Fruit fly (Drosophila melanogaster) whole organism, adult: Measurements from ENCODE around the gene CG43993.

Experiments used
- CG11617 ChIP-seq: fragments of 200-800 bp; sonication (Bioruptor generic); optimal IDR thresholded peaks from 2 replicates; lab custom pipeline; 2017; ENCODE audit warnings: mild to moderate bottlenecking, missing biosample characterization, missing genetic modification reagents, missing genetic modification characterization
- CG12768 ChIP-seq: fragments of 200-800 bp; sonication (Bioruptor generic); optimal IDR thresholded peaks from 2 replicates; lab custom pipeline; 2017; ENCODE audit warnings: missing biosample characterization, missing genetic modification characterization, mild to moderate bottlenecking, moderate library complexity, missing genetic modification reagents
- CG14711 ChIP-seq: fragments of 200-800 bp; sonication (Bioruptor generic); optimal IDR thresholded peaks from 2 replicates; lab custom pipeline; 2018; ENCODE audit warnings: missing biosample characterization, mild to moderate bottlenecking, missing genetic modification characterization, moderate library complexity
- CG1620 ChIP-seq: fragments of 200-800 bp; sonication (Bioruptor generic); optimal IDR thresholded peaks from 2 replicates; lab custom pipeline; 2016; ENCODE audit warnings: missing biosample characterization, missing genetic modification characterization
- CG33017 ChIP-seq: fragments of 200-800 bp; sonication (Bioruptor generic); optimal IDR thresholded peaks from 2 replicates; lab custom pipeline; 2018; ENCODE audit warnings: missing biosample characterization, mild to moderate bottlenecking, missing genetic modification characterization, moderate library complexity
- CG5204 ChIP-seq: fragments of 200-800 bp; sonication (Bioruptor generic); optimal IDR thresholded peaks from 2 replicates; lab custom pipeline; 2016; ENCODE audit warnings: missing biosample characterization, missing genetic modification characterization
- CG7045 ChIP-seq: fragments of 200-800 bp; sonication (Bioruptor generic); optimal IDR thresholded peaks from 2 replicates; lab custom pipeline; 2017; ENCODE audit warnings: missing biosample characterization, mild to moderate bottlenecking, missing genetic modification characterization
- CG7101 ChIP-seq: fragments of 200-800 bp; sonication (Bioruptor generic); optimal IDR thresholded peaks from 2 replicates; lab custom pipeline; 2018; ENCODE audit warnings: missing biosample characterization, mild to moderate bottlenecking, missing genetic modification characterization, moderate library complexity
- Clk ChIP-seq: fragments of 200-800 bp; sonication (Bioruptor generic); optimal IDR thresholded peaks from 2 replicates; lab custom pipeline; 2017; ENCODE audit warnings: missing biosample characterization, missing genetic modification characterization
- Crg-1 ChIP-seq: fragments of 200-800 bp; sonication (Bioruptor generic); optimal IDR thresholded peaks from 2 replicates; lab custom pipeline; 2016; ENCODE audit warnings: missing biosample characterization, missing genetic modification characterization
- Hr96 ChIP-seq: fragments of 200-800 bp; sonication (Bioruptor generic); optimal IDR thresholded peaks from 2 replicates; lab custom pipeline; 2016; ENCODE audit warnings: missing biosample characterization, missing genetic modification characterization
- Mnt ChIP-seq: fragments of 200-800 bp; sonication (Bioruptor generic); optimal IDR thresholded peaks from 2 replicates; lab custom pipeline; 2016; ENCODE audit warnings: missing biosample characterization, mild to moderate bottlenecking, missing genetic modification characterization
- bab1 ChIP-seq: fragments of 200-800 bp; sonication (Bioruptor generic); optimal IDR thresholded peaks from 3 replicates; lab custom pipeline; 2019; ENCODE audit warnings: missing biosample characterization, mild to moderate bottlenecking, missing genetic modification characterization, moderate library complexity
- cic ChIP-seq: fragments of 200-800 bp; sonication (Bioruptor generic); optimal IDR thresholded peaks from 2 replicates; lab custom pipeline; 2017; ENCODE audit warnings: missing biosample characterization, mild to moderate bottlenecking, missing genetic modification characterization, moderate library complexity
- cnc ChIP-seq, 2 experiments: fragments of >200 bp; optimal IDR thresholded peaks; 2 replicates each; lab custom pipeline; 2017
- kay ChIP-seq: fragments of 200-800 bp; sonication (Bioruptor generic); peaks from one replicate; lab custom pipeline; 2016; ENCODE audit warnings: missing biosample characterization, missing genetic modification characterization, borderline replicate concordance
- ovo ChIP-seq: fragments of 200-800 bp; sonication (Bioruptor generic); optimal IDR thresholded peaks from 2 replicates; lab custom pipeline; 2016; ENCODE audit warnings: missing biosample characterization, missing genetic modification characterization
- pad ChIP-seq: fragments of 200-800 bp; sonication (Bioruptor generic); optimal IDR thresholded peaks from 3 replicates; lab custom pipeline; 2017; ENCODE audit warnings: missing biosample characterization, missing genetic modification characterization, mild to moderate bottlenecking, moderate library complexity, missing genetic modification reagents
- tj ChIP-seq: fragments of 200-800 bp; sonication (Bioruptor generic); optimal IDR thresholded peaks from 3 replicates; lab custom pipeline; 2017; ENCODE audit warnings: missing biosample characterization, mild to moderate bottlenecking, missing genetic modification characterization, moderate library complexity

The CG43993 gene

DNA sequence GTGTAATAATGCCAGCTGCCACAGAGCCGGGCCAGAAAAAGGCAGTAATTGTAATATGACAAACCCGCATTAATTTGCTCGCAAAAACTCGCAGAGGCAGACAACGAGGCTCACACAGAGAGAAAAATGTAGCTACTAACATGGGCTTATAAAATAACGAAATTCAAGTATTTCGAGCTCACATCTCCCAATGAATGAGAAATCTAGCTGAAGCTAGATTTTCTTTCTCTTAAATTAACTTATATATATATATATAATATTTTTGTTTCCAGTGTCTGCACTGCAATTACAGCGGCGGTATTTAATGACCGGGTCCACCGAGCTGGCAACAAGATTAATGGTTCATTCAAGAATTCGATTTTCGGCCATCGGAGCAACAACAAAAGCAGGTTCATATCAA lies 16.2 kb upstream of the CG43993 start:
- TF ChIP-seq CG11617 (no peak), Clk (no peak)

DNA sequence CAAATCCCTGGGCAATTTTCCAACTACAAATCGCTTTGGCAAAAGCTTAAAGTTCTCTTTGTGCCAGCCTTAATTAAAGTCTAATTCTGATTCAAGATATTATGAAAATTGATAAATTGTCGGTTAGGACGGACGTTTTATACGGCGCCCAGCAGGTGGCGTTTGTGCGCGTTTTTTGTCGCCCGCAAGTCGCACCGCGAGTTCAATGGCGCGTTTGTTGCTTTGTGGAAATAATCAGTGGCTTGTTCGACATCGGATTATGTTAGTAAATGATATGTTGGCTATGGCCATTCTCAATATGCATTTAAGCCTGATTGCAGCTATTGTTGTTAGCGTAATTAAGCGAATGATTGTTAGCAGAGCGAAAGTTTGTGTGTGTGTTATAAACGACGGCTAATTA lies 10.5 kb upstream of the CG43993 start:
- no peak for TF ChIP-seq pad (GFP tag; lab: Kevin White, UChicago)
- TF ChIP-seq kay (GFP tag; lab: Kevin White, UChicago) = peak; percentile 59

DNA sequence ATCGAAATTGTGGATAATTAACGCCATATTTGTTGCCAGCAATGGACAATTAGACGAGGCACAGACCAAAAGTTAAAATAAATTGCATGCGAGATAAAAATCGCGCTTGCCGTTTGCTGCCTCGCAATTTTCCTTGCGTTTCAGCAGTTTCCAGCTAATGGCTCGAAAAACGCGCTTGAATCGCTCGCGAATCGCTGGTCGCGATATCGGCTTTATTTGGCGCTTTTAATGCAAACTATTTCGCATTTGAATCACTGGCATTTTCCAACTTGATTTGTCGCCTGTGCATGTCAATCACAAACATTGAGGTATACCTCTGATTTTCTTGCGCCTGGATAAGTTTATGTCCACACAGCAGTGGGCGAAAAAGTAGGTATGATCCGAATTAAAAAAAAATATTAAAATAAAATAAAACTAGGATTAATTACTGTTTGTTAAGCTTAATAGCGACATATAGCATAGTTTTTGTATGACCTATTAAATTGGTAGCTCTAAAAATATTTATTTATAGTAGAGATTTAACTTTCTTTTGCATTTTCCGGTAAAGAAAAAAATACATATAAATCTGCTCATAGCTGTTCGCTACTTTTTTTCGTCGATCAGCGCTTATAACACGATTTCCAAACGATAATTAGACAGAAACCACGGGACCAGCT lies 9.1 kb upstream of the CG43993 start:
- TF ChIP-seq bab1 (no peak), CG12768 (GFP tag; lab: Kevin White, UChicago) (no peak)

DNA sequence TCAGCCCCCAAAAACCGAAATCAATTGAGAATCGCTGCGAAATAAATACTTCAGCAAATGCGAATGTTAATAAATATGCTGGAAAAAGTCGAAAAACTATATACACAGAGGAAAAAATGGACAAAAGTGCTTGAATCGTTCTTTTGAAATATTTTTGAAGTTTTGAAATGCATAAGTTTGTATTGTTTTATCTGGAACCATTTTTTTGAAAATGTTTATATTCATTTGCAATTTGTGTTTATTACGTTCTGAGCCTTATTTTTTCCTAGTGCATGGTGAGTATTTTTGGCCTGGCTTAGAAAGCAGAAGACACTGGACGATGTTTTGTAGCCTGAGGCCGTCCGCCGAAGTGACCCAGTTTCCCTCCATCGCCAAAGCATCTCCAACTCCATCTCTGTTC lies 7.4 kb upstream of the CG43993 start:
- TF ChIP-seq bab1 = no peak
- TF ChIP-seq CG14711 (tag; lab: Kevin White, UChicago) = no peak
- no peak for TF ChIP-seq CG1620
- no peak for TF ChIP-seq CG33017 (tag; lab: Kevin White, UChicago)
- TF ChIP-seq kay (GFP tag; lab: Kevin White, UChicago) = no peak
- no peak for TF ChIP-seq CG7045
- no peak for TF ChIP-seq Mnt (GFP tag; lab: Kevin White, UChicago)
- TF ChIP-seq CG12768 (GFP tag; lab: Kevin White, UChicago) = no peak
- TF ChIP-seq Crg-1 (GFP tag; lab: Kevin White, UChicago) = no peak
- no peak for TF ChIP-seq pad (GFP tag; lab: Kevin White, UChicago)
- TF ChIP-seq Hr96 = no peak
- TF ChIP-seq ovo (GFP tag; lab: Kevin White, UChicago) = no peak
- TF ChIP-seq CG5204 = no peak
- no peak for TF ChIP-seq CG11617
- no peak for TF ChIP-seq CG7101
- TF ChIP-seq tj (GFP tag; lab: Kevin White, UChicago) = no peak

DNA sequence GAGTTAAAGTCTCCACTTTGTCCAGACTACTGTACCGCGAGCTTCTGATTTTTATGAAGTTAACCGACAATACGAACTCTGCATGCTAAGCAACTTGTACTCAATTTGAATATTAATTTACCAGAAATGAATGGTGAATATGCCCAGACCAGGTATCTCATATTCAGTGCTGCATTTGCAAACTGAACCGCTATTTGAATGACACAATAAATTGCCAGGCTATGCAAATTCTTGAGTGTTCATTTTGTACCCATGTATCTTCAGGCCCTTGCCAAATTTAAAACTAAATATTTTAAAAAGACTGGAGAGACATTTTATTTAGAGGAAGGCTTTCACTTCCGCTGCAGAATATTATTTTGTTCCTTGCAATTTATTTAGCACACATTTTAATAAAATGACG lies 4.4 kb upstream of the CG43993 start:
- TF ChIP-seq pad (GFP tag; lab: Kevin White, UChicago) (no peak), tj (GFP tag; lab: Kevin White, UChicago) (peak; percentile 92)

DNA sequence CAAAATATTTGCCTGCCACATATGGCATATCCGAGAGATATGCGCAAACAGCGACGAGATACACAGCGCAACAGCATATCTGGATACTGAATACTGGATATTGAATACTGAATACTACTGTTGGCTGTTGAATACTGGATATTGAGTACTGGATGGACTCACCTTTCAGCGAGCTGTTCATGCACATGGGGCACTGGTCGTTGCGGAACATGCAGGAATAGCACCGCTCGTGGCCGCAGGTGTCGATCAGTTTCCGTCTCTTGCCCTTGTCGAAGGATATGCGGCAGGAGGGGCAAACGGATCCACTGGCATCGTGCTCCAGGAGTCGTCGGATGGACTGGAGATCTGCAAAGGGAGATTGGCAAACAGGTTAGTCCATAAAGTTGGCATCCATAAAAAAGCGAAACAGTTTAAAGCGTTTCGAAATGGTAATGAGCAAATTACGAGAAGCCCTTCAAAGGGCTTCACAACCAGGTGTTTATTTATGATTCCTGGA lies 3.8 kb upstream of the CG43993 start:
- TF ChIP-seq kay (GFP tag; lab: Kevin White, UChicago) (peak; percentile 18), tj (GFP tag; lab: Kevin White, UChicago) (no peak)

DNA sequence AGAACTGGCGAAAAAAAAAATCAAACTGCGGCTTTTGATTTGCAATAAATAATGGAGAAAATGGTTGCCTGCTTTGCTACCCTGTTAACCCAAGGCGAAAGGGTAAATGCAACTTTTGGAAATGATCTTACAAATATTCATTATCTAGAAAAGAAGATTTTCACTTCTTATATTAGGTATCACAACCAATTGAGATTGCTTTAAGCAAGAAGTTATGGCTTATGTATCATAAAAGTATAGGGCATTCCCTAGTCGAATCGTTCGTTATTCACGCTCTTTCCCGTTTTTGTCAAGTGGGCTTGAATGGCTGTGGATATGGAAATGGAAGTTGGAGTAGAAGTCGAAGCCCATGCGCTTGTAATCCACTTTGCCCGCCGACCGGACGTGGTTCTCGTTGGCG lies 1.8 kb upstream of the CG43993 start:
- TF ChIP-seq CG1620 = no peak
- peak; percentile 20 for TF ChIP-seq bab1

DNA sequence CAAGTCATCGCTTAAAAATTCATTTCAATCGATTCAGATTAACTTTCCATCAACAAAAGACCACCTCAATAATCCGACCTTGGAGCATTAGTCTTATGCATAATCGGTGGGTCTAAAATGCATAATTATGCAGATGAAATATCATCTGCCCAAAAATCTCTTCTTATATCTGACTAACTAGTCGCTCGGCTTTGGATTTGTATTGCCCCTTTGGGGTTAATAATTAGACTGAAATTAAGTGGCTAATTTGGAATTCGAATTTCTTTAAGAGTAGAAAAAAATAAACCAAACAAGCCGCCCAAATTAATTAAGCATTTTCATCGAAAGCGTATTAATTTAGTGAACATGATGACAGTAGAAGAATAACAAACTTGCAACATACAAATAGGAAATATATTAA lies 4.3 kb downstream of the CG43993 start:
- TF ChIP-seq CG12768 (GFP tag; lab: Kevin White, UChicago) (no peak), CG5204 (no peak), CG11617 (no peak), ovo (GFP tag; lab: Kevin White, UChicago) (no peak), cnc (optimal IDR thresholded peaks at IDR 0.05; lab: Kevin White, UChicago) (no peak), cic (GFP tag; lab: Kevin White, UChicago) (no peak), bab1 (no peak), tj (GFP tag; lab: Kevin White, UChicago) (no peak), Clk (no peak), pad (GFP tag; lab: Kevin White, UChicago) (no peak), Crg-1 (GFP tag; lab: Kevin White, UChicago) (no peak)

DNA sequence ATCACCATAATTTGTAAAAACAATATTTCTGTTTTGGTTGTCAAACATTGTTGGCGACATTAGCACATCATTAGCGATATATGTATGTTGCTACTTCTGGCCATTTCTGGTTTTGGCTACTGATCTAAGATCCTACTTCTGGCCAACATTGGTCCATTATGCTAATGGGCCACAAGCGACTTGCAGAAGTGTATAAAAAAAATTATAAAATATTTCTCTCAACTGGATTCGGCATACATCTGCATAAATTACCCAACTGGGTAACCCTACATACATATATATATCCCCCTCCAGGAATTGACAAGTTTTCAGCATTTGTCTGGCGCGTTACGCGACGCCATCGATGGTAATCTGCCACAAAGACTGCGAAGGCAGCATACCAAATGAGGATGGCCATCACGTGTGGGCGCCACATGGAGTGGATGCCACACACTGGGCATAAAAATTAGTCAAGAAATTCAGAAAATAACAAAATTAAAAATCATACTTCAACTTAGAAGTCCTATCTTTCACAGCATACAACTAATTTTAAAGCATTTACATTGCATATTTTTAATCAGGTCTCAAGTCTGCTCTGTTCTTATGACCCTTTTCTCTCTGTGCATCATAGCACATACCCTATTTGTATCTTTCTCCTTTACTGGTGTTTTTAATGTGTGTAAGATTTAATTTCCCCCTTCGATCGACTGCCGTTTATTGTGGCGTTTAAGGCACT lies 5.2 kb downstream of the CG43993 start:
- TF ChIP-seq CG1620 (no peak), ovo (GFP tag; lab: Kevin White, UChicago) (no peak), cic (GFP tag; lab: Kevin White, UChicago) (no peak), tj (GFP tag; lab: Kevin White, UChicago) (no peak), Crg-1 (GFP tag; lab: Kevin White, UChicago) (no peak), kay (GFP tag; lab: Kevin White, UChicago) (no peak), CG5204 (no peak), bab1 (no peak), Hr96 (no peak), pad (GFP tag; lab: Kevin White, UChicago) (no peak), Mnt (GFP tag; lab: Kevin White, UChicago) (no peak), CG7045 (no peak), CG12768 (GFP tag; lab: Kevin White, UChicago) (no peak)
